Fruit fly (Drosophila melanogaster) whole organism, embryonic: ENCODE measurements around the gene CG9702.

Source experiments
- CG10565 ChIP-seq: fragments of 200-800 bp; sonication (Bioruptor generic); optimal IDR thresholded peaks from 3 replicates; lab custom pipeline; 2016; ENCODE audit warnings: missing biosample characterization, mild to moderate bottlenecking, missing genetic modification characterization
- CG14441 ChIP-seq: fragments of 200-800 bp; sonication (Bioruptor generic); IDR thresholded peaks from 2 replicates; pipeline ENCODE4 v1.3.6; 2022; ENCODE audit warnings: missing biosample characterization, missing genetic modification characterization
- CG17359 ChIP-seq: fragments of 200-800 bp; sonication (Bioruptor generic); optimal IDR thresholded peaks from 3 replicates; lab custom pipeline; 2018; ENCODE audit warnings: missing biosample characterization, mild to moderate bottlenecking, missing genetic modification characterization, moderate library complexity
- CG6254 ChIP-seq: fragments of 200-800 bp; sonication (Bioruptor generic); optimal IDR thresholded peaks from 3 replicates; lab custom pipeline; 2017; ENCODE audit warnings: mild to moderate bottlenecking, missing biosample characterization, missing genetic modification reagents, missing genetic modification characterization
- HLH4C ChIP-seq: fragments of 200-800 bp; sonication (Bioruptor generic); IDR thresholded peaks from 3 replicates; pipeline ENCODE4 v1.3.6; 2022; ENCODE audit warnings: missing biosample characterization, missing genetic modification characterization; ENCODE audit not compliant: partially characterized antibody
- MESR4 ChIP-seq: fragments of 200-800 bp; sonication (Bioruptor generic); optimal IDR thresholded peaks from 2 replicates; lab custom pipeline; 2018; ENCODE audit warnings: missing biosample characterization, mild to moderate bottlenecking, missing genetic modification characterization, moderate library complexity
- inv ChIP-seq: fragments of 200-800 bp; sonication (Bioruptor generic); IDR thresholded peaks from 2 replicates; pipeline ENCODE4 v1.3.6; 2022; ENCODE audit warnings: missing biosample characterization, missing genetic modification characterization; ENCODE audit not compliant: partially characterized antibody
- stc ChIP-seq: fragments of 200-800 bp; sonication (Bioruptor generic); IDR thresholded peaks from 2 replicates; pipeline ENCODE4 v1.3.6; 2022; ENCODE audit warnings: missing biosample characterization, missing genetic modification characterization

DNA sequence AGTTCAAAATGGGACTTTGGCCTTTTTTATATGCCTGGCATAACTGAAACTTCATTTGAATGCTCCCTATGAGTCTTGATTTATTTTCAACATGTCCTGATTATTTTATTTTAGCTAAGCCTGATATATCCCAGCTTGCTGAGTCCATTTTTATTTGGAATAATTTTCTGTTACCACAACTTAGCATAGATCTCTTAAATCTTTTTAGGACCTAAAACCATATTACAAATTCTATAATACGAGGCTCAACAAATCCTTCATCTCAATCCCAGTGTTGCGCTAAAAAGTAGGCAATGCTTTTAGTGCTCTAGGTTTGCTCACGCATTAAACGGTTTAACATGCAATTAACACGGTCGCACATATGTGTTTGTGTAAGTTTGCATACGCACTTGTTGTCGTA lies 42.6 kb downstream of the CG9702 start, which contains the start of gene CG44954:
- TF ChIP-seq CG6254 (GFP tag; lab: Kevin White, UChicago) (no peak), CG10565 (GFP tag; lab: Kevin White, UChicago) (no peak), stc (GFP tag; lab: Robert Waterston, UW) (no peak), inv (GFP tag; lab: Robert Waterston, UW) (no peak), CG14441 (no peak), MESR4 (no peak), CG17359 (tag; lab: Kevin White, UChicago) (no peak), HLH4C (GFP tag; lab: Robert Waterston, UW) (no peak)
